Fruit fly (Drosophila melanogaster): Measurements from ENCODE around the gene CG43446.

DNA sequence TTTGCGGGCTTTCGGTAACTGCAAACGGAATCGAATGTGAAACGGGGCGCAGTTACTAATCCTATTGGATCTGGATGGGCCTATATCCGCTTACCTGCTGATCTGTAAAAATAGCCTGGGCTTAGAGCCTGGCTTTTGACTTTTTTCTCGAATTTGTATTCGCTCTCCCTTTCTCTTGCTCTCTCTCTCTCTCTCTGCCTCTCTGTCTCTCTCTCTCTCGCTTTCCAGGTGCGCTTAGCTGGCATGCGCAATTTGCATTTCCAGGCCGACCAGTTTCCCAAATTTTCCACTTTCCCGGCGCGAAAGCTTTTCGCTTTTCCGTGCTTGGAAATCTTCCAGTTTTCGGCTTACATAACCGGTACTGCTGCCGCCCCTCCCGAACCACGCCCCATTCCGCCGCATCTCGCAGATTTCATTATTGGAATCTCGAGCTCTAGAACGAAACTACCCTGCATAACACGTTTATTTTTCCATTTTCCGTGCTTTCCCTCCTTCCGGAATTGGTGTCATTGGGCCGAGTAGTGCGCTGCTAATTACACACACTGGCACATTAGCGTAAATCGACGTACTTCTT is 38.5 kb downstream of the CG43446 start:
- TF ChIP-seq fd96Ca (GFP tag; IDR thresholded peaks at IDR 0.05) (no peak), CG10348 (GFP tag; IDR thresholded peaks at IDR 0.05) (no peak), Pif1B (GFP tag; optimal IDR thresholded peaks at IDR 0.05) (no peak), CG9948 (tag; optimal IDR thresholded peaks at IDR 0.05) (no peak), CG34367 (tag; optimal IDR thresholded peaks at IDR 0.05) (no peak), EcR (GFP tag; optimal IDR thresholded peaks at IDR 0.05) (no peak), rn (GFP tag; IDR thresholded peaks at IDR 0.05) (no peak), CG15710 (tag; optimal IDR thresholded peaks at IDR 0.05) (no peak)

Data from whole organism, pupa.